Fruit fly (Drosophila melanogaster): ENCODE results near the gene CG4393.
A peak's percentile ranks its signal among the peaks of the same experiment; 100 is the strongest.

DNA sequence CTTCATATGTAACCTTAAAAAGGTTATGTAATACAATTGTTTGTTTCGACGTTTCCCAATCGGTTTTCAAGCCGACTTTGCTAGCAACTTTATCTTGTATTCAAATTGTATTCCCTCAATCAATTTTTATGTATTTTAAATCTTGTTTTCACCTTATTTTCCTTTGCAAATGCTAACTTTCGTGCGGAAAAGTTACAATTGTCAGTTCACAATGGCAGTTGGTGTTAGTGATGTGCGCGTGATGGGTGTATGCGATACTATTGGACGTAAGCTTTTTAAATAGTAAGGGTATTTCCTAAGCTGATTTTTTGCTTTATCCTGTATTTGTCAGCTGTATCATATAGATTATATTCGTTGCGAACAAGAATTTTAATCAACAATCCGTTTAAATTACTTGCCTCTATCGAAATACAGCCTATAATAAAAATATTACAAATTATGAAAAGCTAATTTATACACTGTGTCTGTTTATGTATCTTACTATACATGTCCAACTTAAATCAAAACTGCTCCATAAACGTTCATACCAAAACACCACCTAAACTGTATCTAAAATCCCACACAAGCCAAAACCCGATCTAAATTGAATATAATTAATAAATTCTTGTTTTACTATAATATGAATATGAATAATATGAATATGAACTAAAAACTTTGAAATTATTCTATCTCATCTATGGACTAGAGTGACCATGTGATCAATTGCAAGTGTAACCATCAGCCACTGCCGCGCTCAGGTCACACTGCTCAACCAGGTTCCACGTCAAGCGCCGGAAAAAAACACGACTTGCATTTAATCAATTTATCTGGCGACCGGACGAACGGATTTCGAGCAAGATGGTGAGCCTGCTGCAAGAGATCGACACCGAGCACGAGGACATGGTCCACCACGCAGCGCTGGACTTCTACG, 28.5 kb downstream of the CG4393 start, which contains the start of the genes ATPsynCF6 and Sec13:
- TF ChIP-seq Met (GFP tag; optimal IDR thresholded peaks at IDR 0.05), result peak; percentile 46
- TF ChIP-seq CG6276 (GFP tag; optimal IDR thresholded peaks at IDR 0.05), result no peak
- peak; percentile 36 for TF ChIP-seq CG6808 (GFP tag; optimal IDR thresholded peaks at IDR 0.05)
- TF ChIP-seq Sox14 (GFP tag; optimal IDR thresholded peaks at IDR 0.05), result peak; percentile 33
- TF ChIP-seq CG3032 (tag; optimal IDR thresholded peaks at IDR 0.05), result peak; percentile 61
- peak; percentile 51 for TF ChIP-seq vri (GFP tag; optimal IDR thresholded peaks at IDR 0.05)
- peak; percentile 57 for TF ChIP-seq achi (GFP tag; optimal IDR thresholded peaks at IDR 0.05)
- TF ChIP-seq Gug (GFP tag; IDR thresholded peaks at IDR 0.05), result peak; percentile 43; the same call in 1 of the 2 replicates
- TF ChIP-seq CG31627 (GFP tag; optimal IDR thresholded peaks at IDR 0.05), result peak; percentile 49

All from whole organism, prepupa.